Fruit fly (Drosophila melanogaster) whole organism, embryonic: Measurements from ENCODE around the gene Uba4.
A peak's percentile ranks its signal among the peaks of the same experiment; 100 is the strongest.

ENCODE experiments used
- Adf1 ChIP-seq: fragments of 200-800 bp; sonication (Bioruptor generic); IDR thresholded peaks from 2 replicates; pipeline ENCODE4 v1.3.6; 2022; ENCODE audit warnings: missing biosample characterization, missing genetic modification characterization
- Atf6 ChIP-seq: fragments of 200-800 bp; sonication (Bioruptor generic); IDR thresholded peaks from 2 replicates; pipeline ENCODE4 v1.3.6; 2022; ENCODE audit warnings: missing biosample characterization, missing genetic modification characterization
- BEAF-32 ChIP-seq: fragments of 200-800 bp; sonication (Bioruptor generic); optimal IDR thresholded peaks from 3 replicates; lab custom pipeline; 2017; ENCODE audit warnings: missing biosample characterization, missing genetic modification characterization, mild to moderate bottlenecking, moderate library complexity, missing genetic modification reagents
- Blimp-1 ChIP-seq: fragments of 200-800 bp; sonication (Bioruptor generic); optimal IDR thresholded peaks from 3 replicates; lab custom pipeline; 2018; ENCODE audit warnings: missing biosample characterization, missing genetic modification characterization, mild to moderate bottlenecking, moderate library complexity, missing genetic modification reagents
- CG10147 ChIP-seq: fragments of 200-800 bp; sonication (Bioruptor generic); optimal IDR thresholded peaks from 2 replicates; lab custom pipeline; 2019; ENCODE audit warnings: missing biosample characterization, mild to moderate bottlenecking, missing genetic modification characterization, moderate library complexity
- CG10209 ChIP-seq: fragments of 200-800 bp; sonication (Bioruptor generic); optimal IDR thresholded peaks from 3 replicates; lab custom pipeline; 2017; ENCODE audit warnings: missing biosample characterization, mild to moderate bottlenecking, missing genetic modification characterization, missing genetic modification reagents
- CG10431 ChIP-seq: fragments of 200-800 bp; sonication (Bioruptor generic); optimal IDR thresholded peaks from 3 replicates; lab custom pipeline; 2018; ENCODE audit warnings: missing biosample characterization, mild to moderate bottlenecking, missing genetic modification characterization
- CG10654 ChIP-seq: fragments of 200-800 bp; sonication (Bioruptor generic); optimal IDR thresholded peaks from 2 replicates; lab custom pipeline; 2016; ENCODE audit warnings: missing biosample characterization, missing genetic modification characterization
- CG11247 ChIP-seq: fragments of 200-800 bp; sonication (Bioruptor generic); IDR thresholded peaks from 2 replicates; pipeline ENCODE4 v1.3.6; 2022; ENCODE audit warnings: missing biosample characterization, missing genetic modification characterization
- CG12071 ChIP-seq: fragments of 200-800 bp; sonication (Bioruptor generic); optimal IDR thresholded peaks from 3 replicates; lab custom pipeline; 2018; ENCODE audit warnings: missing biosample characterization, mild to moderate bottlenecking, missing genetic modification characterization
- CG12391 ChIP-seq: fragments of 200-800 bp; sonication (Bioruptor generic); optimal IDR thresholded peaks from 3 replicates; lab custom pipeline; 2018; ENCODE audit warnings: missing biosample characterization, mild to moderate bottlenecking, missing genetic modification characterization, moderate library complexity
- CG12744 ChIP-seq: fragments of 200-800 bp; sonication (Bioruptor generic); optimal IDR thresholded peaks from 2 replicates; lab custom pipeline; 2016; ENCODE audit warnings: missing biosample characterization, missing genetic modification characterization
- CG13123 ChIP-seq: fragments of 200-800 bp; sonication (Bioruptor generic); optimal IDR thresholded peaks from 2 replicates; lab custom pipeline; 2016; ENCODE audit warnings: missing biosample characterization, missing genetic modification characterization
- CG13775 ChIP-seq: fragments of 200-800 bp; sonication (Bioruptor generic); optimal IDR thresholded peaks from 3 replicates; lab custom pipeline; 2017; ENCODE audit warnings: missing biosample characterization, mild to moderate bottlenecking, missing genetic modification characterization
- CG14860 ChIP-seq: fragments of 200-800 bp; sonication (Bioruptor generic); IDR thresholded peaks from 3 replicates; pipeline ENCODE4 v1.3.6; 2022; ENCODE audit warnings: missing biosample characterization, missing genetic modification characterization; ENCODE audit not compliant: partially characterized antibody
- CG15073 ChIP-seq: fragments of 200-800 bp; sonication (Bioruptor generic); optimal IDR thresholded peaks from 2 replicates; lab custom pipeline; 2016; ENCODE audit warnings: missing biosample characterization, missing genetic modification characterization
- CG16863 ChIP-seq: fragments of 200-800 bp; sonication (Bioruptor generic); optimal IDR thresholded peaks from 3 replicates; lab custom pipeline; 2016; ENCODE audit warnings: missing biosample characterization, missing genetic modification characterization
- CG32532 ChIP-seq: fragments of 200-800 bp; sonication (Bioruptor generic); IDR thresholded peaks from 2 replicates; pipeline ENCODE4 v1.3.6; 2022; ENCODE audit warnings: missing biosample characterization, missing genetic modification characterization
- CG3726 ChIP-seq: fragments of 200-800 bp; sonication (Bioruptor generic); IDR thresholded peaks from 3 replicates; pipeline ENCODE4, ENCODE4 v1.3.6; 2022; ENCODE audit warnings: missing biosample characterization, missing genetic modification characterization
- CG6272 ChIP-seq: fragments of 200-800 bp; sonication (Bioruptor generic); IDR thresholded peaks from 2 replicates; pipeline ENCODE4 v1.3.6; 2022; ENCODE audit warnings: missing biosample characterization, missing genetic modification characterization
- CG7357 ChIP-seq: fragments of 200-800 bp; sonication (Bioruptor generic); IDR thresholded peaks from 3 replicates; pipeline ENCODE4 v1.3.6; 2022; ENCODE audit warnings: missing biosample characterization, missing genetic modification characterization
- CG7372 ChIP-seq: fragments of 200-800 bp; sonication (Bioruptor generic); IDR thresholded peaks from 2 replicates; pipeline ENCODE4 v1.3.6; 2022; ENCODE audit warnings: missing biosample characterization, missing genetic modification characterization
- CG7786 ChIP-seq: fragments of 200-800 bp; sonication (Bioruptor generic); optimal IDR thresholded peaks from 2 replicates; lab custom pipeline; 2016; ENCODE audit warnings: missing biosample characterization, missing genetic modification characterization
- CG7987 ChIP-seq: fragments of 200-800 bp; sonication (Bioruptor generic); optimal IDR thresholded peaks from 2 replicates; lab custom pipeline; 2018; ENCODE audit warnings: missing biosample characterization, mild to moderate bottlenecking, missing genetic modification characterization, moderate library complexity
- CG8388 ChIP-seq: fragments of 200-800 bp; sonication (Bioruptor generic); optimal IDR thresholded peaks from 2 replicates; lab custom pipeline; 2019; ENCODE audit warnings: missing biosample characterization, mild to moderate bottlenecking, missing genetic modification characterization, moderate library complexity
- CG9437 ChIP-seq: fragments of 200-800 bp; sonication (Bioruptor generic); optimal IDR thresholded peaks from 2 replicates; lab custom pipeline; 2018; ENCODE audit warnings: missing biosample characterization, mild to moderate bottlenecking, missing genetic modification characterization
- Deaf1 ChIP-seq: fragments of 200-800 bp; optimal IDR thresholded peaks from 3 replicates; lab custom pipeline; 2019; ENCODE audit warnings: missing biosample characterization, mild to moderate bottlenecking, missing genetic modification characterization, moderate library complexity
- Ets65A ChIP-seq: fragments of 200-800 bp; sonication (Bioruptor generic); peaks from one replicate; lab custom pipeline; 2016; ENCODE audit warnings: missing biosample characterization, missing genetic modification characterization
- Med ChIP-seq: fragments of 200-800 bp; sonication (Bioruptor generic); peaks from one replicate; lab custom pipeline; 2016; ENCODE audit warnings: missing biosample characterization, missing genetic modification characterization, mild to moderate bottlenecking, inconsistent platforms, moderate library complexity
- Oli ChIP-seq: fragments of 200-800 bp; sonication (Bioruptor generic); optimal IDR thresholded peaks from 2 replicates; lab custom pipeline; 2018; ENCODE audit warnings: missing biosample characterization, mild to moderate bottlenecking, missing genetic modification characterization, moderate library complexity
- Sry-β ChIP-seq: fragments of 200-800 bp; sonication (Bioruptor generic); optimal IDR thresholded peaks from 2 replicates; lab custom pipeline; 2018; ENCODE audit warnings: missing biosample characterization, mild to moderate bottlenecking, missing genetic modification characterization, moderate library complexity
- cg ChIP-seq: fragments of 200-800 bp; sonication (Bioruptor generic); optimal IDR thresholded peaks from 3 replicates; lab custom pipeline; 2019; ENCODE audit warnings: missing biosample characterization, mild to moderate bottlenecking, missing genetic modification characterization, moderate library complexity
- dmrt99B ChIP-seq: fragments of 200-800 bp; sonication (Bioruptor generic); optimal IDR thresholded peaks from 2 replicates; lab custom pipeline; 2018; ENCODE audit warnings: missing biosample characterization, mild to moderate bottlenecking, missing genetic modification characterization, moderate library complexity
- dysf ChIP-seq: fragments of 200-800 bp; sonication (Bioruptor generic); IDR thresholded peaks from 3 replicates; pipeline ENCODE4 v1.3.6; 2022; ENCODE audit warnings: missing biosample characterization, missing genetic modification characterization
- gt ChIP-seq: fragments of 200-800 bp; sonication (Bioruptor generic); IDR thresholded peaks from 2 replicates; pipeline ENCODE4 v1.3.6; 2022; ENCODE audit warnings: missing biosample characterization, missing genetic modification characterization
- inv ChIP-seq: fragments of 200-800 bp; sonication (Bioruptor generic); IDR thresholded peaks from 2 replicates; pipeline ENCODE4 v1.3.6; 2022; ENCODE audit warnings: missing biosample characterization, missing genetic modification characterization; ENCODE audit not compliant: partially characterized antibody
- klu ChIP-seq: fragments of 200-800 bp; sonication (Bioruptor generic); IDR thresholded peaks from 2 replicates; pipeline ENCODE4 v1.3.6; 2022; ENCODE audit warnings: missing biosample characterization, missing genetic modification characterization
- kni ChIP-seq: fragments of 200-800 bp; sonication (Bioruptor generic); optimal IDR thresholded peaks from 3 replicates; lab custom pipeline; 2017; ENCODE audit warnings: mild to moderate bottlenecking, missing biosample characterization, missing genetic modification reagents, missing genetic modification characterization
- lilli ChIP-seq: fragments of 200-800 bp; sonication (Bioruptor generic); optimal IDR thresholded peaks from 3 replicates; lab custom pipeline; 2016; ENCODE audit warnings: missing biosample characterization, missing genetic modification characterization
- lov ChIP-seq, 2 experiments: fragments of 200-800 bp in 1 of 2; fragments of >200 bp in 1 of 2; sonication (Bioruptor generic) in 1 of 2; IDR thresholded peaks in 1 of 2; optimal IDR thresholded peaks in 1 of 2; 2 replicates in 1 of 2; 3 replicates in 1 of 2; pipeline versions ENCODE4 v1.3.6 to Lab custom; 2017 to 2022; ENCODE audit warnings: missing biosample characterization in 1 of 2, missing genetic modification characterization in 1 of 2
- odd ChIP-seq: fragments of 200-800 bp; sonication (Bioruptor generic); optimal IDR thresholded peaks from 2 replicates; lab custom pipeline; 2017; ENCODE audit warnings: missing biosample characterization, mild to moderate bottlenecking, missing genetic modification characterization
- p53 ChIP-seq: fragments of 200-800 bp; sonication (Bioruptor generic); optimal IDR thresholded peaks from 2 replicates; lab custom pipeline; 2016; ENCODE audit warnings: missing biosample characterization, missing genetic modification characterization
- ranshi ChIP-seq: fragments of 200-800 bp; sonication (Bioruptor generic); IDR thresholded peaks from 2 replicates; pipeline ENCODE4 v1.3.6; 2022; ENCODE audit warnings: missing biosample characterization, missing genetic modification characterization
- repo ChIP-seq: fragments of 200-800 bp; sonication (Bioruptor generic); optimal IDR thresholded peaks from 2 replicates; lab custom pipeline; 2016; ENCODE audit warnings: missing biosample characterization, missing genetic modification characterization
- ro ChIP-seq: fragments of 200-800 bp; sonication (Bioruptor generic); IDR thresholded peaks from 2 replicates; pipeline ENCODE4 v1.3.6; 2022; ENCODE audit warnings: missing biosample characterization, missing genetic modification characterization
- scrt ChIP-seq: fragments of 200-800 bp; sonication (Bioruptor generic); optimal IDR thresholded peaks from 2 replicates; lab custom pipeline; 2018; ENCODE audit warnings: missing biosample characterization, mild to moderate bottlenecking, missing genetic modification characterization, moderate library complexity
- sima ChIP-seq: fragments of 200-800 bp; sonication (Bioruptor generic); optimal IDR thresholded peaks from 2 replicates; lab custom pipeline; 2016; ENCODE audit warnings: missing biosample characterization, missing genetic modification characterization
- twi ChIP-seq: fragments of 200-800 bp; optimal IDR thresholded peaks from 2 replicates; lab custom pipeline; 2019; ENCODE audit warnings: missing biosample characterization, mild to moderate bottlenecking, missing genetic modification characterization, moderate library complexity
- unc-4 ChIP-seq: fragments of 200-800 bp; sonication (Bioruptor generic); IDR thresholded peaks from 2 replicates; pipeline ENCODE4 v1.3.6; 2022; ENCODE audit warnings: missing biosample characterization, missing genetic modification characterization; ENCODE audit not compliant: partially characterized antibody
- wor ChIP-seq: fragments of 200-800 bp; sonication (Bioruptor generic); IDR thresholded peaks from 2 replicates; pipeline ENCODE4 v1.3.6; 2022; ENCODE audit warnings: missing biosample characterization, missing genetic modification characterization

Uba4 gene

dm6 chr2L:8473448-8473847 lies 43.8 kb upstream of the Uba4 start (continued):
- TF ChIP-seq cg (GFP tag; lab: Kevin White, UChicago) = no peak
- no peak for TF ChIP-seq repo (GFP tag; lab: Kevin White, UChicago)
- no peak for TF ChIP-seq kni (GFP tag; lab: Kevin White, UChicago)
- TF ChIP-seq CG10654 (GFP tag; lab: Kevin White, UChicago) = no peak
- peak; percentile 45 for TF ChIP-seq CG12391 (tag; lab: Kevin White, UChicago)
- peak; percentile 75 for TF ChIP-seq Blimp-1 (GFP tag; lab: Kevin White, UChicago)
- TF ChIP-seq Atf6 (GFP tag; lab: Robert Waterston, UW) = peak; percentile 55
- TF ChIP-seq dmrt99B (tag; lab: Kevin White, UChicago) = peak; percentile 64
- TF ChIP-seq Sry-β (GFP tag; lab: Kevin White, UChicago) = no peak
- TF ChIP-seq Oli (tag; lab: Kevin White, UChicago) = peak; percentile 54
- no peak for TF ChIP-seq Deaf1
- TF ChIP-seq lov (optimal IDR thresholded peaks at IDR 0.05; lab: Kevin White, UChicago) = no peak
- peak; percentile 76; the same call in 2 of the 3 replicates for TF ChIP-seq lov (GFP tag; IDR thresholded peaks at IDR 0.05; lab: Robert Waterston, UW)
- no peak for TF ChIP-seq p53
- peak; percentile 57; the same call in 2 of the 3 replicates for TF ChIP-seq CG7357 (GFP tag; lab: Robert Waterston, UW)
- no peak for TF ChIP-seq CG12744 (GFP tag; lab: Kevin White, UChicago)
- TF ChIP-seq wor (GFP tag; lab: Robert Waterston, UW) = peak; percentile 12; the same call in 1 of the 2 replicates
- TF ChIP-seq CG10431 (GFP tag; lab: Kevin White, UChicago) = no peak
- TF ChIP-seq BEAF-32 = no peak
- TF ChIP-seq CG13123 (GFP tag; lab: Kevin White, UChicago) = no peak
- TF ChIP-seq CG7987 (GFP tag; lab: Kevin White, UChicago) = no peak
- peak; percentile 73 for TF ChIP-seq dysf
- no peak for TF ChIP-seq ro
- no peak; the same call in 1 of the 2 replicates for TF ChIP-seq CG7372 (GFP tag; lab: Robert Waterston, UW)
- TF ChIP-seq odd (GFP tag; lab: Kevin White, UChicago) = no peak
- no peak for TF ChIP-seq CG15073
- TF ChIP-seq CG32532 (GFP tag; lab: Robert Waterston, UW) = peak; percentile 48
- peak; percentile 32 for TF ChIP-seq CG12071 (GFP tag; lab: Kevin White, UChicago)
- peak; percentile 57 for TF ChIP-seq CG6272 (GFP tag; lab: Robert Waterston, UW)
- no peak for TF ChIP-seq CG10147 (GFP tag; lab: Kevin White, UChicago)
- peak; percentile 25 for TF ChIP-seq CG10209
- peak; percentile 34 for TF ChIP-seq CG11247
- TF ChIP-seq twi (tag; lab: Kevin White, UChicago) = no peak
- no peak for TF ChIP-seq CG3726
- TF ChIP-seq gt = no peak; the same call in 1 of the 2 replicates
- TF ChIP-seq inv = no peak
- TF ChIP-seq CG16863 (GFP tag; lab: Kevin White, UChicago) = no peak
- peak; percentile 46 for TF ChIP-seq CG8388 (GFP tag; lab: Kevin White, UChicago)
- TF ChIP-seq scrt = peak; percentile 34
- TF ChIP-seq ranshi (GFP tag; lab: Robert Waterston, UW) = peak; percentile 30; the same call in 1 of the 2 replicates
- TF ChIP-seq CG7786 (GFP tag; lab: Kevin White, UChicago) = no peak
- no peak for TF ChIP-seq unc-4 (GFP tag; lab: Robert Waterston, UW)
- peak; percentile 22 for TF ChIP-seq CG13775
- peak; percentile 85 for TF ChIP-seq Ets65A (GFP tag; lab: Kevin White, UChicago)
- peak; percentile 33 for TF ChIP-seq lilli (GFP tag; lab: Kevin White, UChicago)
- TF ChIP-seq CG14860 (GFP tag; lab: Robert Waterston, UW) = no peak
- TF ChIP-seq CG9437 (GFP tag; lab: Kevin White, UChicago) = no peak
- TF ChIP-seq Adf1 = no peak
- peak; percentile 89 for TF ChIP-seq Med (GFP tag; lab: Kevin White, UChicago)
- TF ChIP-seq sima (GFP tag; lab: Kevin White, UChicago) = no peak
- peak; percentile 45; the same call in 1 of the 2 replicates for TF ChIP-seq klu (GFP tag; lab: Robert Waterston, UW)
